Worm (Caenorhabditis elegans): ENCODE data around the gene sra-12.

DNA sequence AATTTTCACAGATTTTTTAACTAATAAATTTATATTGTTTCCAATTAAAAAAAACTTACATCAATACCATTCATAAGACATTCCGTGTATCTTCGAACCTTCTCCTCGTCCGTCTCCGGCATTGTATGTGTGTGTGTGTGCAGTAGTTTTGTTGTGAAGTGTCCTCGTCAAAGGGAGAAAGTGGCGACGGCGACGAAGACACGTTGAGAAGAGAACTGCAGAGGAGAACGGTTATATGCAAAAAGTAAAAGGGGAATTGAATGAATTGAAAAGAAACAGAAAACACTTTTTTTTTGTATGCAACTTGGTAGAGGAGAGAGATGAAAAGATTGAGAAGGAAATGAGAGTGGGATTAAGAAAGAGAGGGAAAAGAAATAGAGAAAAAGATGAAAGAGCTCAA is 41.2 kb upstream of the sra-12 start:
- TF ChIP-seq W03F9.2 (tag; optimal IDR thresholded peaks at IDR 0.05) (no peak), dao-5 (tag; optimal IDR thresholded peaks at IDR 0.05) (no peak)

All from whole organism, L4/young adult.